Worm (Caenorhabditis elegans) whole organism, mixed stage, embryonic: ENCODE data around the gene egl-9.

ENCODE experiments used
- ceh-43 ChIP-seq: fragments of 200-800 bp; sonication (Bioruptor generic); optimal IDR thresholded peaks from 2 replicates; lab custom pipeline; 2018; ENCODE audit warnings: mild to moderate bottlenecking, missing genetic modification characterization, moderate library complexity, missing compliant biosample characterization
- ceh-83 ChIP-seq: fragments of 200-800 bp; sonication (Bioruptor generic); optimal IDR thresholded peaks from 2 replicates; lab custom pipeline; 2018; ENCODE audit warnings: mild to moderate bottlenecking, missing genetic modification characterization, missing compliant biosample characterization
- elt-1 ChIP-seq: sonication (generic microtip); optimal IDR thresholded peaks from 2 replicates; lab custom pipeline; 2017; ENCODE audit warnings: missing genetic modification characterization, mild to moderate bottlenecking, missing compliant biosample characterization, antibody characterized with exemption, moderate library complexity, borderline replicate concordance; ENCODE audit not compliant: insufficient read depth
- lsy-2 ChIP-seq: fragments of 150-350 bp; optimal IDR thresholded peaks from 2 replicates; lab custom pipeline; 2014; ENCODE audit warnings: missing biosample characterization, missing genetic modification characterization
- mab-5 ChIP-seq: fragments of 150-350 bp; optimal IDR thresholded peaks from 2 replicates; lab custom pipeline; 2014; ENCODE audit warnings: missing biosample characterization, missing genetic modification characterization
- mep-1 ChIP-seq: fragments of 150-350 bp; optimal IDR thresholded peaks from 2 replicates; lab custom pipeline; 2017; ENCODE audit warnings: missing biosample characterization, missing genetic modification reagents, missing genetic modification characterization, inconsistent platforms
- nhr-28 ChIP-seq: fragments of 150-350 bp; optimal IDR thresholded peaks from 2 replicates; lab custom pipeline; 2014; ENCODE audit warnings: missing biosample characterization, missing genetic modification characterization
- nhr-76 ChIP-seq: sonication (generic microtip); optimal IDR thresholded peaks from 2 replicates; lab custom pipeline; 2017; ENCODE audit warnings: missing biosample characterization, missing genetic modification characterization
- pha-4 ChIP-seq: fragments of 150-350 bp; optimal IDR thresholded peaks from 2 replicates; lab custom pipeline; 2018; ENCODE audit warnings: missing biosample characterization, missing genetic modification reagents, missing genetic modification characterization
- unc-39 ChIP-seq: fragments of 150-350 bp; optimal IDR thresholded peaks from 2 replicates; lab custom pipeline; 2014; ENCODE audit warnings: missing biosample characterization, missing genetic modification characterization
- unc-62 ChIP-seq: fragments of 150-350 bp; optimal IDR thresholded peaks from 2 replicates; lab custom pipeline; 2014; ENCODE audit warnings: missing biosample characterization, missing genetic modification reagents, missing genetic modification characterization
- ztf-11 ChIP-seq: fragments of 150-350 bp; optimal IDR thresholded peaks from 2 replicates; lab custom pipeline; 2014; ENCODE audit warnings: missing biosample characterization, missing genetic modification characterization

- TF ChIP-seq lsy-2 (no peak), elt-1 (no peak), ceh-43 (no peak), mep-1 (no peak), unc-39 (tag; lab: Kevin White, UChicago) (no peak), ceh-83 (GFP tag; lab: Kevin White, UChicago) (no peak), nhr-28 (tag; lab: Kevin White, UChicago) (no peak), unc-62 (GFP tag; lab: Kevin White, UChicago) (no peak), pha-4 (tag; lab: Kevin White, UChicago) (no peak), ztf-11 (no peak), nhr-76 (tag; lab: Kevin White, UChicago) (no peak), mab-5 (tag; lab: Kevin White, UChicago) (no peak)
Observed at ce11 chrV:10464746-10465145, 3.6 kb upstream of the egl-9 start.
